Fruit fly (Drosophila melanogaster) whole organism, wandering third instar larva: Measurements from ENCODE around the gene CG12105.
A peak's percentile ranks its signal among the peaks of the same experiment; 100 is the strongest.

ENCODE experiments used
- Abd-B ChIP-seq: fragments of >200 bp; optimal IDR thresholded peaks from 2 replicates; lab custom pipeline; 2017; ENCODE audit warnings: missing biosample characterization, missing genetic modification characterization
- CG32264 ChIP-seq: fragments of 200-800 bp; sonication (Bioruptor generic); optimal IDR thresholded peaks from 2 replicates; lab custom pipeline; 2016; ENCODE audit warnings: missing biosample characterization, missing genetic modification characterization
- CG9705 ChIP-seq: fragments of 200-800 bp; sonication (Bioruptor generic); optimal IDR thresholded peaks from 2 replicates; lab custom pipeline; 2018; ENCODE audit warnings: missing biosample characterization, mild to moderate bottlenecking, missing genetic modification characterization
- CrebA ChIP-seq: fragments of 200-800 bp; sonication (Bioruptor generic); optimal IDR thresholded peaks from 2 replicates; lab custom pipeline; 2016; ENCODE audit warnings: missing biosample characterization, mild to moderate bottlenecking, missing genetic modification characterization, borderline replicate concordance
- Dfd ChIP-seq: fragments of >200 bp; optimal IDR thresholded peaks from 2 replicates; lab custom pipeline; 2017; ENCODE audit warnings: missing biosample characterization, missing genetic modification characterization
- Dif ChIP-seq: fragments of 200-275, 200-300 bp; sonication (Bioruptor generic); optimal IDR thresholded peaks from 2 replicates; lab custom pipeline; 2018; ENCODE audit warnings: missing biosample characterization, missing genetic modification characterization; ENCODE audit not compliant: partially characterized antibody
- GATAd ChIP-seq: sonication (Bioruptor generic); optimal IDR thresholded peaks from 2 replicates; lab custom pipeline; 2016; ENCODE audit warnings: missing biosample characterization, missing genetic modification characterization
- HLH106 ChIP-seq: fragments of 200-800 bp; optimal IDR thresholded peaks from 3 replicates; lab custom pipeline; 2019; ENCODE audit warnings: missing biosample characterization, mild to moderate bottlenecking, missing genetic modification characterization, moderate library complexity
- Hnf4 ChIP-seq: fragments of 200-800 bp; sonication (Bioruptor generic); optimal IDR thresholded peaks from 2 replicates; lab custom pipeline; 2016; ENCODE audit warnings: missing biosample characterization, mild to moderate bottlenecking, missing genetic modification characterization
- Hr78 ChIP-seq: fragments of >200 bp; optimal IDR thresholded peaks from 2 replicates; lab custom pipeline; 2017; ENCODE audit warnings: missing biosample characterization, missing genetic modification characterization
- Hr83 ChIP-seq: fragments of 200-300 bp; sonication (Bioruptor generic); optimal IDR thresholded peaks from 2 replicates; lab custom pipeline; 2016; ENCODE audit warnings: missing biosample characterization, mild to moderate bottlenecking, missing genetic modification characterization, moderate library complexity; ENCODE audit not compliant: poor library complexity, severe bottlenecking
- Jra ChIP-seq: sonication (Bioruptor generic); optimal IDR thresholded peaks from 2 replicates; lab custom pipeline; 2016; ENCODE audit warnings: missing biosample characterization, missing genetic modification characterization
- Mio ChIP-seq: sonication (Bioruptor generic); optimal IDR thresholded peaks from 2 replicates; lab custom pipeline; 2016; ENCODE audit warnings: missing biosample characterization, missing genetic modification characterization
- Myc ChIP-seq: fragments of >200 bp; optimal IDR thresholded peaks from 2 replicates; lab custom pipeline; 2017
- N ChIP-seq: fragments of >200 bp; optimal IDR thresholded peaks from 2 replicates; lab custom pipeline; 2018; ENCODE audit warnings: missing biosample characterization, missing external identifiers, missing genetic modification characterization
- OdsH ChIP-seq: fragments of 200-800 bp; sonication (Bioruptor generic); optimal IDR thresholded peaks from 2 replicates; lab custom pipeline; 2016; ENCODE audit warnings: missing biosample characterization, mild to moderate bottlenecking, missing genetic modification characterization
- Rel ChIP-seq, 2 experiments: fragments of 200-800 bp; sonication (Bioruptor generic) in 1 of 2; optimal IDR thresholded peaks; 2 replicates in 1 of 2; 3 replicates in 1 of 2; lab custom pipeline; 2016 to 2019; ENCODE audit warnings: mild to moderate bottlenecking in 2 of 2, missing biosample characterization in 2 of 2, missing genetic modification characterization in 2 of 2, moderate library complexity in 1 of 2
- Sp1 ChIP-seq: fragments of 200-800 bp; sonication (Bioruptor generic); optimal IDR thresholded peaks from 3 replicates; lab custom pipeline; 2019; ENCODE audit warnings: missing biosample characterization, mild to moderate bottlenecking, missing genetic modification characterization, moderate library complexity
- Vsx2 ChIP-seq: fragments of 200-300, 225-300 bp; sonication (Bioruptor generic); optimal IDR thresholded peaks from 2 replicates; lab custom pipeline; 2018; ENCODE audit warnings: missing biosample characterization, missing genetic modification characterization; ENCODE audit not compliant: partially characterized antibody
- br ChIP-seq: fragments of 200-800 bp; sonication (Bioruptor generic); optimal IDR thresholded peaks from 2 replicates; lab custom pipeline; 2016; ENCODE audit warnings: missing biosample characterization, missing genetic modification characterization
- brk ChIP-seq: fragments of 200-800 bp; sonication (Bioruptor generic); optimal IDR thresholded peaks from 2 replicates; lab custom pipeline; 2016; ENCODE audit warnings: missing biosample characterization, mild to moderate bottlenecking, missing genetic modification characterization
- dl ChIP-seq, 2 experiments: fragments of 175-275, 200-275 bp in 1 of 2; fragments of 200-275 bp in 1 of 2; sonication (Bioruptor generic); optimal IDR thresholded peaks; lab custom pipeline; 2018; ENCODE audit warnings: mild to moderate bottlenecking in 2 of 2, missing biosample characterization in 2 of 2, missing genetic modification characterization in 2 of 2, moderate library complexity in 2 of 2; ENCODE audit not compliant: partially characterized antibody in 2 of 2, insufficient read depth in 1 of 2
- dmrt93B ChIP-seq: fragments of 200-800 bp; sonication (Bioruptor generic); optimal IDR thresholded peaks from 2 replicates; lab custom pipeline; 2018; ENCODE audit warnings: missing biosample characterization, mild to moderate bottlenecking, missing genetic modification characterization
- dsf ChIP-seq: sonication (Bioruptor generic); optimal IDR thresholded peaks from 2 replicates; lab custom pipeline; 2016; ENCODE audit warnings: missing biosample characterization, missing genetic modification characterization, borderline replicate concordance
- ey ChIP-seq: fragments of 200-800 bp; sonication (Bioruptor generic); optimal IDR thresholded peaks from 2 replicates; lab custom pipeline; 2016; ENCODE audit warnings: missing biosample characterization, missing genetic modification characterization
- foxo ChIP-seq, 2 experiments: fragments of 200-800 bp; sonication (Bioruptor generic); optimal IDR thresholded peaks; 2 replicates in 1 of 2; 3 replicates in 1 of 2; lab custom pipeline; 2016 to 2017; ENCODE audit warnings: missing biosample characterization in 2 of 2, missing genetic modification characterization in 2 of 2
- fru ChIP-seq: fragments of 200-800 bp; sonication (Bioruptor generic); optimal IDR thresholded peaks from 3 replicates; lab custom pipeline; 2016; ENCODE audit warnings: missing biosample characterization, mild to moderate bottlenecking, missing genetic modification characterization
- h ChIP-seq: fragments of 200-800 bp; sonication (Bioruptor generic); optimal IDR thresholded peaks from 3 replicates; lab custom pipeline; 2016; ENCODE audit warnings: missing biosample characterization, mild to moderate bottlenecking, missing genetic modification characterization
- jim ChIP-seq: fragments of 175-275, 200-325 bp; sonication (Bioruptor generic); optimal IDR thresholded peaks from 2 replicates; lab custom pipeline; 2016; ENCODE audit warnings: missing biosample characterization, mild to moderate bottlenecking, missing genetic modification characterization
- lola ChIP-seq: fragments of >200 bp; optimal IDR thresholded peaks from 2 replicates; lab custom pipeline; 2017; ENCODE audit warnings: missing biosample characterization, missing genetic modification characterization
- pan ChIP-seq: fragments of >200 bp; optimal IDR thresholded peaks from 2 replicates; lab custom pipeline; 2017
- psq ChIP-seq: fragments of 200-800 bp; sonication (Bioruptor generic); optimal IDR thresholded peaks from 3 replicates; lab custom pipeline; 2017; ENCODE audit warnings: missing biosample characterization, mild to moderate bottlenecking, missing genetic modification characterization, moderate library complexity
- rgr ChIP-seq: fragments of 200-800 bp; sonication (Bioruptor generic); optimal IDR thresholded peaks from 3 replicates; lab custom pipeline; 2016; ENCODE audit warnings: missing biosample characterization, mild to moderate bottlenecking, missing genetic modification characterization
- sage ChIP-seq: fragments of 200-800 bp; sonication (Bioruptor generic); optimal IDR thresholded peaks from 2 replicates; lab custom pipeline; 2016; ENCODE audit warnings: missing biosample characterization, mild to moderate bottlenecking, missing genetic modification characterization
- sv ChIP-seq: fragments of 200-800 bp; sonication (Bioruptor generic); optimal IDR thresholded peaks from 3 replicates; lab custom pipeline; 2016; ENCODE audit warnings: missing biosample characterization, missing genetic modification characterization
- tai ChIP-seq: sonication (Bioruptor generic); optimal IDR thresholded peaks from 2 replicates; lab custom pipeline; 2016; ENCODE audit warnings: missing biosample characterization, missing genetic modification characterization
- usp ChIP-seq: fragments of >200 bp; optimal IDR thresholded peaks from 2 replicates; lab custom pipeline; 2017; ENCODE audit warnings: missing biosample characterization, missing genetic modification characterization
- woc ChIP-seq: sonication (Bioruptor generic); optimal IDR thresholded peaks from 2 replicates; lab custom pipeline; 2016; ENCODE audit warnings: missing biosample characterization, mild to moderate bottlenecking, missing genetic modification characterization

Gene CG12105

dm6 chr3L:1644920-1645567 is 29.4 kb upstream of the CG12105 start, which contains the start of the genes alphaCOP and CG13919 (continued):
- TF ChIP-seq CrebA (no peak), Dif (GFP tag; lab: Kevin White, UChicago) (no peak), dmrt93B (GFP tag; lab: Kevin White, UChicago) (peak; percentile 89), Sp1 (GFP tag; lab: Kevin White, UChicago) (peak; percentile 97), brk (GFP tag; lab: Kevin White, UChicago) (no peak), Hnf4 (GFP tag; lab: Kevin White, UChicago) (no peak), br (peak; percentile 96), Jra (GFP tag; lab: Kevin White, UChicago) (peak; percentile 96), dsf (GFP tag; lab: Kevin White, UChicago) (peak; percentile 94), ey (peak; percentile 95), sage (GFP tag; lab: Kevin White, UChicago) (no peak), pan (lab: Kevin White, UChicago) (no peak), jim (GFP tag; lab: Kevin White, UChicago) (no peak)

DNA sequence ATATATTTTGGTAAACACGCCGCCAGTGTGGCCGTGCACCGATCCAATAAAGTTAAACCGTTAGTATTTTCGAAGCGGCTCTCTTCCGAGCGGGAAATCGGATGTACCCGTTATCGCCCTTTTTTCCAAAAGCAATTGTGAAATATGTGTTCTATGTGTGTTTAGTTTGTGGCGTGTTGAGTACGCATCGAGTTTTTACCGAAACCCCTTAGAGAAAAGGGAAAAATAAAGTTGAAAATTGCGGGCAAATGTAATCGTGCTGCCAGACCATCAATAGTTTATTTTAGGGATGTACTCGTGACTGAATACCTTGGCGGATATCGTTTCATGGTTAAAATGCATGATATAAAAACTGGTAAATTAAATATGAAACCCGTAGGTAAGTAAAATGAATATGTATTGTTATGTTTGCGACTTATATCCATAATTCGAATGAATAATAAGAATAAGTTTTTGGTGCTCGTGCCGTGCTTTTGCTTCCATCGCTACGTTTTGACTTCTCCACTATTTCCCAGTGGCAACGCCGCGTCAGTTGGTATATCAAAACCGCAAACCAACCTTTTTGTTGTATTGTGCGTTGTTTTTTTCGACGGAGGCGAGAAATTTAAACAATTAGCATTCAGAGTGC is 23.7 kb upstream of the CG12105 start, which contains the start of the genes Mettl2 and Bgb:
Gene Mettl2 (minus strand): TSS at position 51 of the 628 bp plus-strand sequence.
Gene Bgb (plus strand): TSS at position 527 of the 628 bp plus-strand sequence.
- TF ChIP-seq lola (GFP tag; lab: Kevin White, UChicago) (no peak), Myc (no peak), GATAd (no peak), Abd-B (no peak), dmrt93B (GFP tag; lab: Kevin White, UChicago) (peak; percentile 77), jim (GFP tag; lab: Kevin White, UChicago) (no peak), Hnf4 (GFP tag; lab: Kevin White, UChicago) (no peak), br (peak; percentile 82), woc (GFP tag; lab: Kevin White, UChicago) (peak; percentile 94), HLH106 (tag; lab: Kevin White, UChicago) (peak; percentile 89), Sp1 (GFP tag; lab: Kevin White, UChicago) (peak; percentile 54), foxo (GFP tag; optimal IDR thresholded peaks at IDR 0.05; lab: Kevin White, UChicago) (peak in 1 of 2 experiments; percentile 89), ey (peak; percentile 83), Hr83 (GFP tag; lab: Kevin White, UChicago) (peak; percentile 8), tai (GFP tag; lab: Kevin White, UChicago) (no peak), Rel (GFP tag; optimal IDR thresholded peaks at IDR 0.05; lab: Kevin White, UChicago) (no peak), Rel (tag; optimal IDR thresholded peaks at IDR 0.05; lab: Kevin White, UChicago) (peak; percentile 16), pan (lab: Kevin White, UChicago) (no peak), Mio (GFP tag; lab: Kevin White, UChicago) (no peak), fru (GFP tag; lab: Kevin White, UChicago) (peak; percentile 86), CrebA (no peak), N (GFP tag; lab: Kevin White, UChicago) (no peak), CG9705 (GFP tag; lab: Kevin White, UChicago) (peak; percentile 79), rgr (GFP tag; lab: Kevin White, UChicago) (peak; percentile 88), brk (GFP tag; lab: Kevin White, UChicago) (no peak), dl (GFP tag; optimal IDR thresholded peaks at IDR 0.05; lab: Kevin White, UChicago; ENCODE audit: insufficient read depth in 1 of 2, partially characterized antibody in 2 of 2) (no peak), h (peak; percentile 86), sv (GFP tag; lab: Kevin White, UChicago) (peak; percentile 62), psq (GFP tag; lab: Kevin White, UChicago) (peak; percentile 62), usp (GFP tag; lab: Kevin White, UChicago) (no peak), dsf (GFP tag; lab: Kevin White, UChicago) (no peak), CG32264 (GFP tag; lab: Kevin White, UChicago) (peak; percentile 56), OdsH (GFP tag; lab: Kevin White, UChicago) (peak; percentile 71), Dfd (GFP tag; lab: Kevin White, UChicago) (no peak), Dif (GFP tag; lab: Kevin White, UChicago) (no peak), Hr78 (no peak), Jra (GFP tag; lab: Kevin White, UChicago) (no peak), sage (GFP tag; lab: Kevin White, UChicago) (no peak), Vsx2 (no peak)
